Worm (Caenorhabditis elegans): ENCODE data around the gene ipla-7.

- TF ChIP-seq pat-9 (tag; optimal IDR thresholded peaks at IDR 0.05) (no peak), sox-4 (tag; optimal IDR thresholded peaks at IDR 0.05) (no peak), dmd-4 (tag; optimal IDR thresholded peaks at IDR 0.05; ENCODE audit: borderline replicate concordance) (no peak), tbx-2 (tag; optimal IDR thresholded peaks at IDR 0.05) (no peak)
Measured at ce11 chrIV:10090358-10090757, 27.7 kb upstream of the ipla-7 start, which contains the start of gene ttbk-5.

All from whole organism, late embryonic.